Worm (Caenorhabditis elegans) whole organism, early embryonic: Measurements from ENCODE around the gene Y57G7A.3.
A peak's percentile ranks its signal among the peaks of the same experiment; 100 is the strongest.

Experiments
- B0310.2 ChIP-seq: sonication (generic microtip); optimal IDR thresholded peaks from 2 replicates; lab custom pipeline; 2016; ENCODE audit warnings: mild to moderate bottlenecking, missing genetic modification characterization, missing compliant biosample characterization
- F13C5.2 ChIP-seq: sonication (generic microtip); optimal IDR thresholded peaks from 2 replicates; lab custom pipeline; 2017; ENCODE audit warnings: mild to moderate bottlenecking, missing genetic modification characterization, inconsistent platforms, missing compliant biosample characterization
- aly-1 ChIP-seq: sonication (generic microtip); optimal IDR thresholded peaks from 2 replicates; lab custom pipeline; 2016; ENCODE audit warnings: missing genetic modification characterization, missing compliant biosample characterization
- ama-1 ChIP-seq: fragments of 150-350 bp; optimal IDR thresholded peaks from 2 replicates; lab custom pipeline; 2014
- ceh-13 ChIP-seq: fragments of 200-800 bp; sonication (Bioruptor generic); optimal IDR thresholded peaks from 2 replicates; lab custom pipeline; 2018; ENCODE audit warnings: mild to moderate bottlenecking, missing genetic modification characterization, missing compliant biosample characterization
- ceh-36 ChIP-seq: sonication (generic microtip); optimal IDR thresholded peaks from 2 replicates; lab custom pipeline; 2016; ENCODE audit warnings: missing genetic modification characterization, inconsistent platforms, missing compliant biosample characterization
- ets-7 ChIP-seq: sonication (generic microtip); optimal IDR thresholded peaks from 2 replicates; lab custom pipeline; 2016; ENCODE audit warnings: missing genotype, missing genetic modification characterization, missing compliant biosample characterization
- flt-1 ChIP-seq: fragments of 200-800 bp; sonication (Bioruptor generic); IDR thresholded peaks from 2 replicates; pipeline ENCODE4 v1.3.6; 2022; ENCODE audit warnings: missing genetic modification characterization, missing compliant biosample characterization
- hmbx-1 ChIP-seq: sonication (generic microtip); optimal IDR thresholded peaks from 2 replicates; lab custom pipeline; 2016; ENCODE audit warnings: mild to moderate bottlenecking, missing genetic modification characterization, missing compliant biosample characterization
- hmg-4 ChIP-seq: fragments of 200-800 bp; sonication (Bioruptor generic); optimal IDR thresholded peaks from 2 replicates; lab custom pipeline; 2018; ENCODE audit warnings: mild to moderate bottlenecking, missing genetic modification characterization, missing compliant biosample characterization
- hnd-1 ChIP-seq: sonication (generic microtip); optimal IDR thresholded peaks from 2 replicates; lab custom pipeline; 2016; ENCODE audit warnings: missing genetic modification characterization, missing compliant biosample characterization
- pes-1 ChIP-seq: fragments of 200-800 bp; sonication (Bioruptor generic); IDR thresholded peaks from 2 replicates; pipeline ENCODE4 v1.3.6; 2022; ENCODE audit warnings: missing genetic modification reagents, missing genetic modification characterization, missing compliant biosample characterization
- scrt-1 ChIP-seq: fragments of 200-800 bp; sonication (Bioruptor generic); IDR thresholded peaks from 2 replicates; pipeline ENCODE4 v1.3.6; 2022; ENCODE audit warnings: missing genetic modification characterization, missing compliant biosample characterization
- sea-1 ChIP-seq: fragments of 200-800 bp; sonication (Bioruptor generic); conservative IDR thresholded peaks from 2 replicates; pipeline ENCODE4 v1.3.6; 2022; ENCODE audit warnings: missing genetic modification characterization, missing compliant biosample characterization
- tbx-11 ChIP-seq: fragments of 200-800 bp; sonication (Bioruptor generic); IDR thresholded peaks from 2 replicates; pipeline ENCODE4 v1.3.6; 2022; ENCODE audit warnings: missing genetic modification characterization, missing compliant biosample characterization
- tbx-37 ChIP-seq: fragments of 200-800 bp; sonication (Bioruptor generic); conservative IDR thresholded peaks from 2 replicates; pipeline ENCODE4 v1.3.6; 2022; ENCODE audit warnings: missing genetic modification reagents, missing genetic modification characterization, missing compliant biosample characterization
- tra-4 ChIP-seq: sonication (generic microtip); optimal IDR thresholded peaks from 2 replicates; lab custom pipeline; 2017; ENCODE audit warnings: missing genetic modification characterization, missing compliant biosample characterization

Y57G7A.3 gene

DNA sequence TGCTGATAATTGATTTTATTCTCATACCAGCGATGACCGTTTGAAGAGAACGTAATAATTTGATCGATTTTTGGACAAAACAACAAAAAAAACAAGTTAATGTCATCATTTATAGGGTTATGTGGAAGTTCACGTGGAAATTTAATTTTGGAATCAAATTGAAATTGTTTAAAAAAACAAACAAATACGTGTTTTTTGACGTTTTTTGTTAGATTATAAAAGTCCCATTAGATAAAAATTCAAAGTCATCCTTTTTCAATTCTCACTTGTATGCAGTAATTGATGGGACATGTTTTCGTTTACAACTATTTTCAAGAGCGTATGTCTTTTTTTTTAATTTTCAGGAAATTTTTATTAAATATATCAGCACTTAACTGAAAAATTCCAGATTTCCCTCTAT lies at the start of gene Y57G7A.3, which contains the start of gene Y57G7A.6:
Gene Y57G7A.3, plus strand, starts transcription at position 269 of the 400 bp plus-strand sequence.
Gene Y57G7A.6, minus strand, starts transcription at position 101 of the 400 bp plus-strand sequence.
- TF ChIP-seq flt-1 (no peak), ama-1 (no peak), B0310.2 (no peak), scrt-1 (no peak), hmbx-1 (tag; lab: Kevin White, UChicago) (no peak), aly-1 (tag; lab: Kevin White, UChicago) (no peak), tbx-11 (GFP tag; lab: Robert Waterston, UW) (no peak), F13C5.2 (tag; lab: Kevin White, UChicago) (no peak)

DNA sequence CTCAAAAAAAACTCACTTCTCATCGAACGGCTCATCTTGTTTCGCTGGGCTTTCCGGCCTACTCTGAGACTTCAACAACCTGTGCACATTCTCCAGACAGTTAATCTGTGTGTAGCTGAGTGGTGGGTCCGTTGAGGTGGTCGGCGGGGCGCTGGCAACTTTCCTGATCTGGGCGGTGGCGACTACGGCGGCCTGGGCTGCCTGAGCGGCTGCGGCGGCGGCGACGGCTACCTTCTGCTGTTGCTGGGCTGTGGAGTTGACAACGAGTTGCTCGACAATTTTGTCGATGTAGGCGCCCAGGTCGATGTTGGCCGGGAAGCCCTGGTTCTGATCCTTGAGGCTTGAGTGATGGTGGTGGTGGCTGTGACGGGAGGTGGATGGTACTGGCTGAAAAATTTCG lies 49.6 kb upstream of the Y57G7A.3 start:
- no peak for TF ChIP-seq ceh-36 (tag; lab: Kevin White, UChicago)
- no peak for TF ChIP-seq flt-1
- TF ChIP-seq ceh-13 (GFP tag; lab: Kevin White, UChicago), result no peak
- TF ChIP-seq B0310.2, result no peak
- no peak for TF ChIP-seq hnd-1 (tag; lab: Kevin White, UChicago)
- no peak for TF ChIP-seq ets-7 (tag; lab: Kevin White, UChicago)
- TF ChIP-seq hmg-4 (GFP tag; lab: Kevin White, UChicago), result no peak
- TF ChIP-seq hmbx-1 (tag; lab: Kevin White, UChicago), result no peak
- no peak for TF ChIP-seq ama-1
- TF ChIP-seq F13C5.2 (tag; lab: Kevin White, UChicago), result no peak
- no peak for TF ChIP-seq aly-1 (tag; lab: Kevin White, UChicago)
- no peak for TF ChIP-seq scrt-1
- TF ChIP-seq tbx-37 (GFP tag; lab: Robert Waterston, UW), result no peak
- TF ChIP-seq pes-1, result no peak
- no peak for TF ChIP-seq tbx-11 (GFP tag; lab: Robert Waterston, UW)
- TF ChIP-seq sea-1, result no peak
- no peak for TF ChIP-seq tra-4 (tag; lab: Kevin White, UChicago)

DNA sequence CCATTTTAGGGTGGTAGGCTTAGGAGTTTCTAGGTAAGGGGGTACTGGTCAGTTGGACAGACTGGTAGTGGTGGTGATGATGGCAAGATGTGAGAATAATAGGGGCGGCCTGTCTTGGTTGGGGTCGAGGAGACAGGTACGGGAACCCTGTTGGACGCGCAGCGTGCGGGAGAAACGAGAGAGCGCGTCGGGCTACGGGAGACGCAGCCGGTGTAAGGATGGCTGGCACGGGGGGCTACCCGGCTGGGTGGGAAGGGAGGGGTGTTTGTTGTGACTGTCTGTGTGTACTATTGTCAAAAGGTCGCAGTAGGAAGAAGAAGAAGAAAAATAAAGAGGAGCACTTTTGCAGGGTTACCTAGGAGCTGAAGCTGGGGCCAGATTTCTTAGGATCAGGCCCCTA lies 49.1 kb upstream of the Y57G7A.3 start:
- TF ChIP-seq hmg-4 (GFP tag; lab: Kevin White, UChicago) (no peak), aly-1 (tag; lab: Kevin White, UChicago) (no peak), pes-1 (no peak)

DNA sequence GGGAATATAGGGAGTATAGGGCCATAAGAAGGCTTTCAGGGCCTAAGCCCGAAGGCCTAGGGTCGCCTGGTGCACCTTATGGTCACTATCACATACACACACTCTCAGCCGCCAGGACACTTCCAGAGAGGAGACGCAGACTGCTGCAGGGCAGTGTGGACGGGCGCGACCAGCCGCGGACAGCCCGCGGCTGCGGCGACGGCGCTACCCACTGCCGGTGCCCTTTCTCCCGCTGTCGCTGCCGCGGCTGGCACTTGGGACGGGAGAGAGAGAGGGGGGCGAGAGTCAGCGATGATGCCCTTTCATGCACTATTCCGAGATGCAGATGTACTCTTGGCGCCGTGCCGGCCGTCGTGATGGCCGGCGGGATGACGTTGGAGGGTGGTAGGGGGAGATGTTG lies 47.7 kb upstream of the Y57G7A.3 start:
- TF ChIP-seq flt-1 (no peak), tbx-11 (GFP tag; lab: Robert Waterston, UW) (no peak), tra-4 (tag; lab: Kevin White, UChicago) (no peak), pes-1 (no peak; the same call in 1 of the 2 replicates), ceh-36 (tag; lab: Kevin White, UChicago) (no peak), sea-1 (no peak), tbx-37 (GFP tag; lab: Robert Waterston, UW) (no peak), hnd-1 (tag; lab: Kevin White, UChicago) (no peak), ama-1 (no peak)

DNA sequence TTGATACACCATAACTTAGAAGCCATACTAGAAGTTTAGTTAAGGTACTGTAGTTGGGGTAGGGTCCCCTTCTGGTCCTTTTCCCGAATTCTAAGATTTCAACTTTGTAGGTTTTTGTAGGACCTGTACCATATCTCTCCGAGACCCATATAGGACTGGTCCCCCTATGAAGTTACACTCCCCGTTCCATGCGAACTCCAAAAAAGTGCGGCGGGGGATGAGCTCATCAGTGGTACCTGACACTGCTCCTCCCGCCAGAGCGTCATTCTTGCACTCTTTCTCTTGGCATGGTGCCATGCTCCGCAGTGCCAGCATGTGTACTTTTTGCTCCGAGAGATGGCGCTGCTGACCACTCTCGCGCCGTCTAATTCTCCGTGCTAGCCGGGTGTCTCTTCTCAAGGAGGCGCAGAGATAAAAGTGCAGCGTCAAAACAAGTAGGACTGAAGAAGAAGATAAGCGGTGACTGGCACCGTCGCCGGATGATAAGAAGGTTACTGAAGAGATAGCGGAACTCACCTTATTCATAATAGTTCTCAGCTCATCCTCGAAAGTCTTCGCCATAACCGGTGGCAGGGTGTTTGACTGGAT lies 46.1 kb upstream of the Y57G7A.3 start:
- TF ChIP-seq pes-1 (no peak), scrt-1 (0 out of 2 replicates have a peak, but pooled peaks have one; percentile 42), ets-7 (tag; lab: Kevin White, UChicago) (no peak), aly-1 (tag; lab: Kevin White, UChicago) (no peak), ama-1 (no peak)

DNA sequence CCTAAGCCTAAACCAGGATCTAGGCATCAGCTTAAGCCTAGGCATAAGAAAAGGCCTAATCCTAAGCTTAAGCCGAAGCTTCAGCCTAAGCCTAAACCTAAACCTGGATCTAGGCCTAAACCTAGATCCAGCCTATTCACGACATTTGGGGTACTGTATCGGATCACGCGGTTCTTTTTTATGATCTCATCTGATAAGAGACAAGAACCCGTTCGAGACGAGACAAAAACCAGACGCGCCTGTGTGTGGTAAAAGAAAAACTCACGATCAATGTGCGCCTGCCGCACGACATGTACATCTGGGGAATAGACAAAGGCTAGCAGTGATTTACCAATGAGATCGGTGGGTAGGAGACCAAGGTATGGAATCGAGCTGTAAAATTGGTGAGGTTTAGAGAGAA lies 45.1 kb upstream of the Y57G7A.3 start:
- TF ChIP-seq ama-1 (no peak), scrt-1 (no peak), sea-1 (no peak), hnd-1 (tag; lab: Kevin White, UChicago) (no peak), flt-1 (no peak), B0310.2 (no peak), tbx-37 (GFP tag; lab: Robert Waterston, UW) (no peak), ceh-13 (GFP tag; lab: Kevin White, UChicago) (no peak), hmbx-1 (tag; lab: Kevin White, UChicago) (no peak), tra-4 (tag; lab: Kevin White, UChicago) (no peak), F13C5.2 (tag; lab: Kevin White, UChicago) (no peak), tbx-11 (GFP tag; lab: Robert Waterston, UW) (no peak), aly-1 (tag; lab: Kevin White, UChicago) (no peak), hmg-4 (GFP tag; lab: Kevin White, UChicago) (no peak), pes-1 (no peak), ets-7 (tag; lab: Kevin White, UChicago) (no peak), ceh-36 (tag; lab: Kevin White, UChicago) (no peak)

DNA sequence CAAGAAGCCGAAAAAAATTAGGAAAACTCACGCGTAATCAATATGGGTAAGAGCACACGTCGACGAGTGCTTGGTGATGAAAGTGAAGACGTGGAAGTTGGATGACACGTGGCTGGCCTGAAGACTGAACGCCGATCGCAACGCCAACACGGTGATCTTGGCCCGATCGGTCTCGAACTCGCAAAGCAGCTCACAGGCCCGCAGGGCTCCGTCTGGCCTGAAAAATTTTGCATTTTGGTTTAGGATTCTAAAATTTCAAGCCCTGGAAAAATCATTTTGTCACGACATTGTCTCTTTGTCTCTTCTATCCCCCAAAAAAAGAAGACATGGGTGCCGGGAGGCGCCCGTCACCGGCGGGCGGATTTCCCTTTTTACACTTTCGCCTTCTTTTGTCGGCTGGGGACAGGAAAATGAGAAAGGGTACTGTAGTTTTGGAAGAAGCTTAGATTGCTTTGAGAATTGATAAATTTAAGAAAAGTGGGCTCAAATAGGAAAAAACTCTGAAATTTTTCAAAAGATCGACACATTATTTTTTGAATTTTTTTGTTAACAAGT lies 44.3 kb upstream of the Y57G7A.3 start:
- TF ChIP-seq scrt-1 (0 out of 2 replicates have a peak, but pooled peaks have one; percentile 24), tbx-11 (GFP tag; lab: Robert Waterston, UW) (no peak), pes-1 (peak; percentile 17; the same call in 1 of the 2 replicates)

DNA sequence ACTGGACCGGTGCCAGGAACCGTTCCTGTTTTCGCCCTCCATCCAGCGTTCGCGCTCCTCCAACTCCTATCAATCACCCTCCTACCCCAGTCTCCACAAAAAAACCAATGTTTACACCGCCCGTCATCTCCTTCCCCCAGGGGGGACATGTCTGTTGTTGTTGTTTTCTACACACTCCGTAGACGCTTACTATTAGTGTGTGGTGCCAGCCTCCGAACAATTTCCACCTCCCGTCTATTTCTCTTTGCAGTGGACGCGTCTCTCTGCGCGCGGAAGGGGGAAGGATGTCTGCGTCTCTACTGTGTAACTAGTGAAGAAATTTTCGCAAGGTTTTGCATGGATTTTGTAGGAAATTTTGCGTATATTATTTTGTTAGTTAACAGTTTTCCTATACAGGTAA lies 43.1 kb upstream of the Y57G7A.3 start:
- TF ChIP-seq tbx-37 (GFP tag; lab: Robert Waterston, UW) (no peak), hmg-4 (GFP tag; lab: Kevin White, UChicago) (peak; percentile 18), B0310.2 (no peak), tbx-11 (GFP tag; lab: Robert Waterston, UW) (no peak), ama-1 (no peak), aly-1 (tag; lab: Kevin White, UChicago) (peak; percentile 29), ets-7 (tag; lab: Kevin White, UChicago) (no peak), hmbx-1 (tag; lab: Kevin White, UChicago) (no peak), sea-1 (no peak), hnd-1 (tag; lab: Kevin White, UChicago) (no peak), pes-1 (no peak), F13C5.2 (tag; lab: Kevin White, UChicago) (peak; percentile 32), flt-1 (no peak; the same call in 1 of the 2 replicates), tra-4 (tag; lab: Kevin White, UChicago) (no peak), scrt-1 (no peak), ceh-36 (tag; lab: Kevin White, UChicago) (no peak), ceh-13 (GFP tag; lab: Kevin White, UChicago) (no peak)
